Worm (Caenorhabditis elegans): Measurements from ENCODE around the gene nas-4.
A peak's percentile ranks its signal among the peaks of the same experiment; 100 is the strongest.

The nas-4 gene

ce11 chrIII:6415306-6415973 lies at the start of gene nas-4:
TSS of gene nas-4 (minus strand) at chrIII:6415656.
- TF ChIP-seq hmg-11 (tag; optimal IDR thresholded peaks at IDR 0.05), result no peak
- no peak for TF ChIP-seq ceh-16 (tag; optimal IDR thresholded peaks at IDR 0.05)
- TF ChIP-seq R02D3.7 (tag; optimal IDR thresholded peaks at IDR 0.05), result peak; percentile 39
- TF ChIP-seq pha-4 (tag; optimal IDR thresholded peaks at IDR 0.05), result no peak
- no peak for TF ChIP-seq ceh-82 (tag; optimal IDR thresholded peaks at IDR 0.05)
- TF ChIP-seq ama-1 (optimal IDR thresholded peaks at IDR 0.05), result peak; percentile 41
- TF ChIP-seq elt-2 (tag; optimal IDR thresholded peaks at IDR 0.05), result peak; percentile 41
- no peak for TF ChIP-seq nhr-67 (tag; optimal IDR thresholded peaks at IDR 0.05)
- peak; percentile 31 for TF ChIP-seq lsy-12 (tag; optimal IDR thresholded peaks at IDR 0.05)
- TF ChIP-seq nhr-77 (tag; optimal IDR thresholded peaks at IDR 0.05), result no peak
- TF ChIP-seq ztf-4 (tag; optimal IDR thresholded peaks at IDR 0.05), result no peak
- no peak for TF ChIP-seq elt-3 (tag; optimal IDR thresholded peaks at IDR 0.05)
- TF ChIP-seq lin-39 (tag; optimal IDR thresholded peaks at IDR 0.05), result no peak
- no peak for TF ChIP-seq nhr-12 (tag; optimal IDR thresholded peaks at IDR 0.05)
- no peak for TF ChIP-seq elt-1 (tag; optimal IDR thresholded peaks at IDR 0.05)
- TF ChIP-seq nhr-11 (tag; optimal IDR thresholded peaks at IDR 0.05), result no peak
- TF ChIP-seq ceh-28 (tag; optimal IDR thresholded peaks at IDR 0.05), result no peak
- no peak for TF ChIP-seq mdl-1 (tag; optimal IDR thresholded peaks at IDR 0.05)
- peak; percentile 35 for TF ChIP-seq nhr-25 (tag; optimal IDR thresholded peaks at IDR 0.05)
- peak; percentile 11 for TF ChIP-seq nhr-23 (tag; optimal IDR thresholded peaks at IDR 0.05)
- peak; percentile 25 for TF ChIP-seq nhr-43 (tag; optimal IDR thresholded peaks at IDR 0.05; ENCODE audit: poor library complexity, severe bottlenecking)
- no peak for TF ChIP-seq tbx-2 (tag; optimal IDR thresholded peaks at IDR 0.05)
- TF ChIP-seq jun-1 (tag; optimal IDR thresholded peaks at IDR 0.05), result no peak

- TF ChIP-seq lsy-12 (tag; optimal IDR thresholded peaks at IDR 0.05) (no peak), egl-27 (tag; optimal IDR thresholded peaks at IDR 0.05) (no peak), hmg-11 (tag; optimal IDR thresholded peaks at IDR 0.05) (no peak), snpc-4 (tag; optimal IDR thresholded peaks at IDR 0.05) (no peak), lin-15B (tag; optimal IDR thresholded peaks at IDR 0.05) (no peak), ztf-11 (tag; optimal IDR thresholded peaks at IDR 0.05) (no peak), zag-1 (tag; optimal IDR thresholded peaks at IDR 0.05) (no peak), nhr-11 (tag; optimal IDR thresholded peaks at IDR 0.05) (no peak), pqm-1 (tag; optimal IDR thresholded peaks at IDR 0.05) (no peak), nhr-77 (tag; optimal IDR thresholded peaks at IDR 0.05) (no peak), nhr-23 (tag; optimal IDR thresholded peaks at IDR 0.05) (no peak)
Measured at ce11 chrIII:6464913-6465312, 49.5 kb upstream of the nas-4 start, which contains the start of gene nduf-2.2. TSS of gene nduf-2.2 (plus strand) at chrIII:6465222.

- TF ChIP-seq fkh-2 (tag; optimal IDR thresholded peaks at IDR 0.05) (no peak), nhr-23 (tag; optimal IDR thresholded peaks at IDR 0.05) (peak; percentile 75), nhr-11 (tag; optimal IDR thresholded peaks at IDR 0.05) (peak; percentile 44), unc-62 (GFP tag; optimal IDR thresholded peaks at IDR 0.05) (no peak), lin-15B (tag; optimal IDR thresholded peaks at IDR 0.05) (peak; percentile 84), elt-1 (tag; optimal IDR thresholded peaks at IDR 0.05) (peak; percentile 25), elt-2 (tag; optimal IDR thresholded peaks at IDR 0.05) (peak; percentile 99), elt-3 (tag; optimal IDR thresholded peaks at IDR 0.05) (peak in 2 of 3 experiments; percentile 8 to 36), nfya-1 (tag; optimal IDR thresholded peaks at IDR 0.05; ENCODE audit: insufficient read depth) (peak; percentile 97), nhr-43 (tag; optimal IDR thresholded peaks at IDR 0.05; ENCODE audit: poor library complexity, severe bottlenecking) (peak; percentile 74), pha-4 (tag; optimal IDR thresholded peaks at IDR 0.05) (peak; percentile 86), fos-1 (tag; optimal IDR thresholded peaks at IDR 0.05) (peak; percentile 33), skn-1 (tag; optimal IDR thresholded peaks at IDR 0.05) (no peak), nhr-25 (tag; optimal IDR thresholded peaks at IDR 0.05) (peak; percentile 92), nhr-77 (tag; optimal IDR thresholded peaks at IDR 0.05) (peak; percentile 71), lin-39 (tag; optimal IDR thresholded peaks at IDR 0.05) (peak; percentile 97), egl-27 (tag; optimal IDR thresholded peaks at IDR 0.05) (peak; percentile 43), lsy-12 (tag; optimal IDR thresholded peaks at IDR 0.05) (peak; percentile 93), unc-39 (tag; optimal IDR thresholded peaks at IDR 0.05) (no peak), tbx-2 (tag; optimal IDR thresholded peaks at IDR 0.05) (peak; percentile 62), mdl-1 (tag; optimal IDR thresholded peaks at IDR 0.05) (peak; percentile 60), nhr-76 (tag; optimal IDR thresholded peaks at IDR 0.05) (no peak), snpc-4 (tag; optimal IDR thresholded peaks at IDR 0.05) (peak; percentile 49), ceh-28 (tag; optimal IDR thresholded peaks at IDR 0.05) (peak; percentile 72), jun-1 (tag; optimal IDR thresholded peaks at IDR 0.05) (peak; percentile 92), ztf-4 (tag; optimal IDR thresholded peaks at IDR 0.05) (no peak), eor-1 (tag; optimal IDR thresholded peaks at IDR 0.05) (no peak), ama-1 (optimal IDR thresholded peaks at IDR 0.05) (peak; percentile 50), ceh-9 (tag; optimal IDR thresholded peaks at IDR 0.05) (no peak), pqm-1 (tag; optimal IDR thresholded peaks at IDR 0.05) (peak; percentile 94), hmg-11 (tag; optimal IDR thresholded peaks at IDR 0.05) (no peak), R02D3.7 (tag; optimal IDR thresholded peaks at IDR 0.05) (peak; percentile 50)
Measured at ce11 chrIII:6464113-6464571, 48.7 kb upstream of the nas-4 start.
